Fruit fly (Drosophila melanogaster): ENCODE measurements around the gene grk.

The grk gene

DNA sequence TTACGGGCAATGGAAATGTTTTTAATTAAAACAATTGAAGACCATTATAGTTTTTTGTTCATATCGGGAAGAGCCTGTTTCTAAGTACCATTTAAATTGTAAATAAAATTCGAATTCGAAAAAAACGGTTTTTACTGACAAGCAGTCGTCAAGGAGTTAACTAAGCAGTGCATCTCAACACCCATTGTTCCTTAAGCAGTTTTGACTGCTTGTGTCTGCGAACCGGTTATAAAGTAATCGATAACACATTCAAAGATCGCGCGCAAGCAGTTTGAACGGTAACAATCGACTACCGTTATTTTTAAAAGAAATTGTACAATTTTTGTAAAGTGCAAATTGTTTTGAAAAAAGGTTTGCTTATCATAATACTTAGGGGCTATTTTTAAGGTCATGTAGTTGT, 44.6 kb upstream of the grk start (continued):
- no peak for TF ChIP-seq insv (GFP tag; optimal IDR thresholded peaks at IDR 0.05)
- TF ChIP-seq CG10321 (GFP tag; IDR thresholded peaks at IDR 0.05) = no peak
- no peak for TF ChIP-seq Blimp-1 (GFP tag; optimal IDR thresholded peaks at IDR 0.05)
- peak; percentile 65 for TF ChIP-seq amos (GFP tag; IDR thresholded peaks at IDR 0.05; ENCODE audit: partially characterized antibody)
- no peak for TF ChIP-seq lov (optimal IDR thresholded peaks at IDR 0.05)
- TF ChIP-seq lov (GFP tag; IDR thresholded peaks at IDR 0.05) = no peak
- no peak for TF ChIP-seq C15 (GFP tag; IDR thresholded peaks at IDR 0.05)
- no peak for TF ChIP-seq CG32772 (GFP tag; IDR thresholded peaks at IDR 0.05)
- no peak for TF ChIP-seq CG10979 (tag; optimal IDR thresholded peaks at IDR 0.05)
- peak; percentile 87 for TF ChIP-seq Lhr (GFP tag; optimal IDR thresholded peaks at IDR 0.05)
- no peak for TF ChIP-seq Oli (tag; optimal IDR thresholded peaks at IDR 0.05)
- TF ChIP-seq CG9727 (GFP tag; optimal IDR thresholded peaks at IDR 0.05) = no peak
- TF ChIP-seq CG12769 (tag; optimal IDR thresholded peaks at IDR 0.05) = no peak
- TF ChIP-seq CG9817 (tag; optimal IDR thresholded peaks at IDR 0.05) = no peak
- TF ChIP-seq CG4404 (GFP tag; IDR thresholded peaks at IDR 0.05) = no peak
- TF ChIP-seq CHES-1-like (GFP tag; optimal IDR thresholded peaks at IDR 0.05) = no peak
- TF ChIP-seq psq (GFP tag; optimal IDR thresholded peaks at IDR 0.05) = no peak
- no peak for TF ChIP-seq CG2678 (tag; optimal IDR thresholded peaks at IDR 0.05)
- no peak for TF ChIP-seq CG13424 (tag; optimal IDR thresholded peaks at IDR 0.05)
- no peak for TF ChIP-seq CG14441 (GFP tag; IDR thresholded peaks at IDR 0.05)
- no peak for TF ChIP-seq CG9797 (GFP tag; optimal IDR thresholded peaks at IDR 0.05)
- no peak for TF ChIP-seq sqz (GFP tag; optimal IDR thresholded peaks at IDR 0.05)
- peak; percentile 17 for TF ChIP-seq CG2120 (GFP tag; optimal IDR thresholded peaks at IDR 0.05)
- no peak for TF ChIP-seq p53 (GFP tag; optimal IDR thresholded peaks at IDR 0.05)
- TF ChIP-seq H15 (GFP tag; IDR thresholded peaks at IDR 0.05) = no peak
- TF ChIP-seq CG14965 (GFP tag; optimal IDR thresholded peaks at IDR 0.05; ENCODE audit: borderline replicate concordance) = no peak
- no peak for TF ChIP-seq CG16815 (GFP tag; optimal IDR thresholded peaks at IDR 0.05)
- TF ChIP-seq CG32767 (GFP tag; IDR thresholded peaks at IDR 0.05) = no peak
- TF ChIP-seq disco-r (GFP tag; optimal IDR thresholded peaks at IDR 0.05) = no peak
- TF ChIP-seq nau (GFP tag; optimal IDR thresholded peaks at IDR 0.05) = no peak
- TF ChIP-seq CG6791 (GFP tag; IDR thresholded peaks at IDR 0.05; ENCODE audit: partially characterized antibody) = peak; percentile 58
- peak; percentile 63 for TF ChIP-seq CoRest (tag; optimal IDR thresholded peaks at IDR 0.05)
- TF ChIP-seq cato (GFP tag; optimal IDR thresholded peaks at IDR 0.05; ENCODE audit: borderline replicate concordance) = no peak
- TF ChIP-seq schlank (tag; optimal IDR thresholded peaks at IDR 0.05) = no peak
- no peak for TF ChIP-seq pum (GFP tag; optimal IDR thresholded peaks at IDR 0.05)
- TF ChIP-seq TFAM (GFP tag; optimal IDR thresholded peaks at IDR 0.05) = no peak
- TF ChIP-seq tap (tag; optimal IDR thresholded peaks at IDR 0.05) = no peak
- TF ChIP-seq danr (GFP tag; IDR thresholded peaks at IDR 0.05) = no peak
- TF ChIP-seq stwl (tag; optimal IDR thresholded peaks at IDR 0.05) = peak; percentile 86
- TF ChIP-seq CG6175 (GFP tag; IDR thresholded peaks at IDR 0.05) = no peak
- TF ChIP-seq CG7963 (GFP tag; IDR thresholded peaks at IDR 0.05; ENCODE audit: partially characterized antibody) = no peak
- TF ChIP-seq NC2α (GFP tag; optimal IDR thresholded peaks at IDR 0.05) = no peak
- peak; percentile 35 for TF ChIP-seq nmo (GFP tag; optimal IDR thresholded peaks at IDR 0.05)
- peak; percentile 91 for TF ChIP-seq Bdp1 (GFP tag; optimal IDR thresholded peaks at IDR 0.05)
- TF ChIP-seq Fer1 (GFP tag; optimal IDR thresholded peaks at IDR 0.05) = no peak
- TF ChIP-seq CG15479 (GFP tag; optimal IDR thresholded peaks at IDR 0.05) = peak; percentile 88
- no peak for TF ChIP-seq CG17912 (GFP tag; optimal IDR thresholded peaks at IDR 0.05)
- no peak for TF ChIP-seq CG10654 (GFP tag; optimal IDR thresholded peaks at IDR 0.05)
- no peak for TF ChIP-seq NK7.1 (GFP tag; optimal IDR thresholded peaks at IDR 0.05)
- no peak for TF ChIP-seq CG3847 (GFP tag; IDR thresholded peaks at IDR 0.05)
- TF ChIP-seq usp (GFP tag; optimal IDR thresholded peaks at IDR 0.05) = no peak
- no peak for TF ChIP-seq CG14050 (GFP tag; IDR thresholded peaks at IDR 0.05)

All from whole organism, embryonic.